Worm (Caenorhabditis elegans) whole organism, L3 larva: ENCODE results near the gene C28H8.7.

Experiments used
- R02D3.7 ChIP-seq: fragments of 150-350 bp; optimal IDR thresholded peaks from 2 replicates; lab custom pipeline; 2014; ENCODE audit warnings: missing biosample characterization, missing genetic modification characterization
- ZK546.5 ChIP-seq: sonication (generic microtip); optimal IDR thresholded peaks from 2 replicates; lab custom pipeline; 2017; ENCODE audit warnings: missing biosample characterization, missing genetic modification characterization
- aly-2 ChIP-seq: fragments of 150-350 bp; optimal IDR thresholded peaks from 2 replicates; lab custom pipeline; 2014; ENCODE audit warnings: missing biosample characterization, missing genetic modification characterization
- ama-1 ChIP-seq: fragments of 150-350 bp; optimal IDR thresholded peaks from 2 replicates; lab custom pipeline; 2018
- ceh-28 ChIP-seq: fragments of 150-350 bp; optimal IDR thresholded peaks from 2 replicates; lab custom pipeline; 2014; ENCODE audit warnings: missing biosample characterization, missing genetic modification reagents, missing genetic modification characterization
- ceh-9 ChIP-seq: sonication (generic microtip); optimal IDR thresholded peaks from 2 replicates; lab custom pipeline; 2018; ENCODE audit warnings: missing biosample characterization, missing genetic modification characterization
- daf-12 ChIP-seq: fragments of 150-350 bp; optimal IDR thresholded peaks from 2 replicates; lab custom pipeline; 2014; ENCODE audit warnings: missing biosample characterization, missing genetic modification reagents, missing genetic modification characterization
- egl-27 ChIP-seq: sonication (generic microtip); optimal IDR thresholded peaks from 4 replicates; lab custom pipeline; 2017; ENCODE audit warnings: missing biosample characterization, missing genetic modification reagents, missing genetic modification characterization
- elt-1 ChIP-seq: fragments of 150-350 bp; optimal IDR thresholded peaks from 2 replicates; lab custom pipeline; 2014; ENCODE audit warnings: missing biosample characterization, missing genetic modification characterization
- elt-2 ChIP-seq: sonication (generic microtip); optimal IDR thresholded peaks from 2 replicates; lab custom pipeline; 2016; ENCODE audit warnings: missing genetic modification reagents, mild to moderate bottlenecking, missing genetic modification characterization, missing compliant biosample characterization
- elt-3 ChIP-seq, 3 experiments: fragments of 150-350 bp in 1 of 3; sonication (generic microtip) in 2 of 3; optimal IDR thresholded peaks; 2 replicates in 2 of 3; 4 replicates in 1 of 3; lab custom pipeline; 2014 to 2017; ENCODE audit warnings: missing biosample characterization in 3 of 3, missing genetic modification characterization in 3 of 3
- eor-1 ChIP-seq, 2 experiments: fragments of 150-350 bp; optimal IDR thresholded peaks; 2 replicates each; lab custom pipeline; 2014 to 2018; ENCODE audit warnings: missing biosample characterization in 2 of 2, missing genetic modification characterization in 2 of 2
- fkh-10 ChIP-seq: sonication (generic microtip); optimal IDR thresholded peaks from 2 replicates; lab custom pipeline; 2017; ENCODE audit warnings: missing biosample characterization, missing genetic modification reagents, missing genetic modification characterization
- fkh-2 ChIP-seq: fragments of 150-350 bp; optimal IDR thresholded peaks from 2 replicates; lab custom pipeline; 2014; ENCODE audit warnings: missing biosample characterization, missing genetic modification reagents, missing genetic modification characterization
- fos-1 ChIP-seq: fragments of 150-350 bp; optimal IDR thresholded peaks from 2 replicates; lab custom pipeline; 2014; ENCODE audit warnings: missing biosample characterization, missing genetic modification characterization
- hmg-11 ChIP-seq: sonication (generic microtip); optimal IDR thresholded peaks from 2 replicates; lab custom pipeline; 2016; ENCODE audit warnings: missing genetic modification characterization, missing compliant biosample characterization
- jun-1 ChIP-seq: fragments of 150-350 bp; optimal IDR thresholded peaks from 2 replicates; lab custom pipeline; 2014; ENCODE audit warnings: missing biosample characterization, missing genetic modification reagents, missing genetic modification characterization
- lin-15B ChIP-seq: fragments of 150-350 bp; optimal IDR thresholded peaks from 2 replicates; lab custom pipeline; 2014; ENCODE audit warnings: missing biosample characterization, missing genetic modification characterization
- lin-39 ChIP-seq: fragments of 150-350 bp; optimal IDR thresholded peaks from 2 replicates; lab custom pipeline; 2018; ENCODE audit warnings: missing biosample characterization, missing genetic modification reagents, missing genetic modification characterization
- lsy-12 ChIP-seq: sonication (generic microtip); optimal IDR thresholded peaks from 2 replicates; lab custom pipeline; 2016; ENCODE audit warnings: mild to moderate bottlenecking, missing genetic modification characterization, missing compliant biosample characterization
- mml-1 ChIP-seq: fragments of 150-350 bp; sonication (generic microtip); optimal IDR thresholded peaks from 3 replicates; lab custom pipeline; 2014; ENCODE audit warnings: missing biosample characterization, missing genetic modification characterization
- nhr-11 ChIP-seq: fragments of 150-350 bp; optimal IDR thresholded peaks from 2 replicates; lab custom pipeline; 2014; ENCODE audit warnings: missing biosample characterization, missing genetic modification characterization
- nhr-12 ChIP-seq: fragments of 150-350 bp; optimal IDR thresholded peaks from 2 replicates; lab custom pipeline; 2014; ENCODE audit warnings: missing biosample characterization, missing genetic modification characterization
- nhr-23 ChIP-seq: fragments of 150-350 bp; optimal IDR thresholded peaks from 2 replicates; lab custom pipeline; 2014; ENCODE audit warnings: missing biosample characterization, missing genetic modification reagents, missing genetic modification characterization
- nhr-237 ChIP-seq: fragments of 150-350 bp; optimal IDR thresholded peaks from 2 replicates; lab custom pipeline; 2014; ENCODE audit warnings: missing biosample characterization, missing genetic modification characterization
- nhr-25 ChIP-seq: sonication (generic microtip); optimal IDR thresholded peaks from 2 replicates; lab custom pipeline; 2017; ENCODE audit warnings: missing biosample characterization, missing genetic modification characterization
- nhr-28 ChIP-seq: fragments of 150-350 bp; optimal IDR thresholded peaks from 2 replicates; lab custom pipeline; 2014; ENCODE audit warnings: missing biosample characterization, missing genetic modification characterization
- nhr-43 ChIP-seq: sonication (generic microtip); optimal IDR thresholded peaks from 2 replicates; lab custom pipeline; 2016; ENCODE audit warnings: mild to moderate bottlenecking, missing genetic modification characterization, missing compliant biosample characterization; ENCODE audit not compliant: poor library complexity, severe bottlenecking
- nhr-67 ChIP-seq: fragments of 150-350 bp; optimal IDR thresholded peaks from 2 replicates; lab custom pipeline; 2014; ENCODE audit warnings: missing biosample characterization, missing genetic modification characterization
- pqm-1 ChIP-seq: fragments of 150-350 bp; optimal IDR thresholded peaks from 2 replicates; lab custom pipeline; 2017; ENCODE audit warnings: missing biosample characterization, missing genetic modification characterization, inconsistent platforms
- sea-2 ChIP-seq: fragments of 150-350 bp; sonication (generic microtip); optimal IDR thresholded peaks from 4 replicates; lab custom pipeline; 2014; ENCODE audit warnings: missing biosample characterization, missing genetic modification reagents, missing genetic modification characterization
- skn-1 ChIP-seq: fragments of 150-350 bp; optimal IDR thresholded peaks from 2 replicates; lab custom pipeline; 2014; ENCODE audit warnings: missing biosample characterization, missing genetic modification characterization
- snpc-4 ChIP-seq: fragments of 150-350 bp; optimal IDR thresholded peaks from 2 replicates; lab custom pipeline; 2014; ENCODE audit warnings: missing biosample characterization, missing genetic modification characterization
- tbx-2 ChIP-seq: sonication (generic microtip); optimal IDR thresholded peaks from 2 replicates; lab custom pipeline; 2016; ENCODE audit warnings: mild to moderate bottlenecking, missing genetic modification characterization, missing compliant biosample characterization
- unc-39 ChIP-seq: sonication (generic microtip); optimal IDR thresholded peaks from 4 replicates; lab custom pipeline; 2017; ENCODE audit warnings: missing biosample characterization, missing genetic modification characterization
- zag-1 ChIP-seq: fragments of 150-350 bp; optimal IDR thresholded peaks from 2 replicates; lab custom pipeline; 2014; ENCODE audit warnings: missing biosample characterization, missing genetic modification characterization
- ztf-11 ChIP-seq: fragments of 150-350 bp; optimal IDR thresholded peaks from 2 replicates; lab custom pipeline; 2014; ENCODE audit warnings: missing biosample characterization, missing genetic modification characterization
- ztf-4 ChIP-seq: fragments of 150-350 bp; optimal IDR thresholded peaks from 2 replicates; lab custom pipeline; 2014; ENCODE audit warnings: missing biosample characterization, missing genetic modification characterization

Gene C28H8.7

ce11 chrIII:5840815-5841573 is 45.8 kb downstream of the C28H8.7 start:
- peak; percentile 62 for TF ChIP-seq elt-1 (tag; lab: Kevin White, UChicago)
- TF ChIP-seq nhr-25 (tag; lab: Kevin White, UChicago), result no peak
- TF ChIP-seq snpc-4 (tag; lab: Kevin White, UChicago), result no peak
- no peak for TF ChIP-seq lsy-12 (tag; lab: Kevin White, UChicago)
- TF ChIP-seq ama-1 (lab: Kevin White, UChicago), result peak; percentile 50
- TF ChIP-seq elt-3 (tag; optimal IDR thresholded peaks at IDR 0.05; lab: Kevin White, UChicago), result no peak

DNA sequence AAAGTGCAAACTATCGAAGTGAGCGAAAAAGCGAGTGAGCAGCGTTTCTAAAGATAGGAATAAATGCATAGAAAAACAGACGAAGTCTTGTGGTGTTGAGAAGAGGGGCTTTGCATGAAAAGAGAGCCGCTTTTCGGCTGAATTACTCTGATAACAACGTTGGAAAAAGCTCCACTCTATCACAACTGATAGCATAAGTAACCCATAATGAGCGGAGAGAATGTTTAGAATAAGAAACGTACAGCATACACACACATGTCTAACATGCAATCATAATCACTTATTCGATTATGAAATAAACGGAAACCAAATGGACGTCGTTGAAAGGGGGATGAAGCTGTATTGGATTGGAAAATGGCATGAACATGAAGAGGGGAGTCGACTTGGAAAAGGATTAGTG is 46.5 kb downstream of the C28H8.7 start:
- TF ChIP-seq ama-1 (lab: Kevin White, UChicago) (no peak), tbx-2 (tag; lab: Kevin White, UChicago) (no peak), nhr-12 (tag; lab: Kevin White, UChicago) (no peak), pqm-1 (tag; lab: Kevin White, UChicago) (peak; percentile 61), elt-2 (tag; lab: Kevin White, UChicago) (peak; percentile 75)
- TF ChIP-seq, all 47 proteins: peak for 2

DNA sequence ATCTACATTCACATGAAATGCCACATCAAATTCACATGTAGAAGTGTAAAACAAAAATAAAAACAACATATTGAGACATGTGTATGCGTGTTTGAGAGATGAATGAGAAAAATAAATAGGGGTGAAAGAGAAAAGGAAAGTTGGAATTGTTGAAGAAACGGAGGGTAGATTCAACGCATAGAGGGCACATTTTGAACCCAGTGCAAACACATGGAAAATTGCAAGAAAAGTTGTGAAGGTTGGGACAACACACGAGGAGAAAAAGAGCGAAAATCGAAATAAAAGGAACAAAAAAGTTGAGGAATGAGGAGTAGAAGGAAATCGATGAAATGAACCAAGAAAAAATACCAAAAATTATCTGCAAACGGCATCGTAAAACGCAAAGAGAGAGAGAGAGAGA is 47.2 kb downstream of the C28H8.7 start:
- TF ChIP-seq skn-1 (tag; lab: Kevin White, UChicago), result no peak
- no peak for TF ChIP-seq fkh-2 (tag; lab: Kevin White, UChicago)
- TF ChIP-seq nhr-237 (tag; lab: Kevin White, UChicago), result no peak
- TF ChIP-seq unc-39 (tag; lab: Kevin White, UChicago), result no peak
- peak; percentile 36 for TF ChIP-seq mml-1
- no peak for TF ChIP-seq sea-2

DNA sequence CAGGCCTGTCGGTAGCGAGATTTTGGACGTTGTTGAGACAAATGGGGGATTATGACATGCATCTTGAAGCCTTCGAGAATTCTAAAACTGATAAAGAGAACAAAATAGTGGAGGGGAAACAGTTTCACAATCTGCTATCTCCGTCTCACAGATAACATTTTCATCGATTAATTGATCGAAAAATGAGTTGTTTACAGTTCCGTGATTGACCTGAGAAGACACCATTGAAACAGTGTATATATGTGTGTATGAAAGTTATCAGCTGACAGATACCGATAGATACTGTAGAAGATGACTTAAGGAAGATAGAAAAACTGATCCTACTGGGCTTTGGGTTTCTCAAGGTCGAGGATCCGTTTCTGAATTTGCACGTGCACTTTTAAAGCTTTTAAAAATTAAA is 47.6 kb downstream of the C28H8.7 start:
- TF ChIP-seq ZK546.5 (tag; lab: Kevin White, UChicago) (no peak), ztf-11 (tag; lab: Kevin White, UChicago) (no peak), nhr-43 (tag; lab: Kevin White, UChicago) (peak; percentile 69), ztf-4 (tag; lab: Kevin White, UChicago) (no peak), daf-12 (tag; lab: Kevin White, UChicago) (no peak), zag-1 (no peak), elt-2 (tag; lab: Kevin White, UChicago) (peak; percentile 76), jun-1 (tag; lab: Kevin White, UChicago) (peak; percentile 31), lin-15B (tag; lab: Kevin White, UChicago) (no peak), aly-2 (no peak), unc-39 (tag; lab: Kevin White, UChicago) (no peak), R02D3.7 (tag; lab: Kevin White, UChicago) (no peak), eor-1 (tag; optimal IDR thresholded peaks at IDR 0.05; lab: Kevin White, UChicago) (no peak), egl-27 (tag; lab: Kevin White, UChicago) (no peak), fkh-10 (GFP tag; lab: Kevin White, UChicago) (no peak), nhr-12 (tag; lab: Kevin White, UChicago) (no peak), lin-39 (tag; lab: Kevin White, UChicago) (no peak), fos-1 (tag; lab: Kevin White, UChicago) (no peak), fkh-2 (tag; lab: Kevin White, UChicago) (no peak), hmg-11 (tag; lab: Kevin White, UChicago) (no peak), pqm-1 (tag; lab: Kevin White, UChicago) (peak; percentile 83), snpc-4 (tag; lab: Kevin White, UChicago) (no peak), nhr-28 (tag; lab: Kevin White, UChicago) (no peak), nhr-237 (tag; lab: Kevin White, UChicago) (no peak), sea-2 (no peak), skn-1 (tag; lab: Kevin White, UChicago) (no peak), mml-1 (no peak), ama-1 (lab: Kevin White, UChicago) (no peak), nhr-23 (tag; lab: Kevin White, UChicago) (peak; percentile 61), ceh-28 (tag; lab: Kevin White, UChicago) (peak; percentile 83), ceh-9 (tag; lab: Kevin White, UChicago) (no peak), elt-3 (tag; optimal IDR thresholded peaks at IDR 0.05; lab: Kevin White, UChicago) (peak in 1 of 3 experiments; percentile 10), lsy-12 (tag; lab: Kevin White, UChicago) (no peak), nhr-67 (tag; lab: Kevin White, UChicago) (no peak), nhr-11 (tag; lab: Kevin White, UChicago) (no peak)
